Worm (Caenorhabditis elegans) whole organism, late embryonic: ENCODE results near the gene sgn-1.

Source experiments
- ceh-6 ChIP-seq: fragments of 200-800 bp; sonication (Bioruptor generic); optimal IDR thresholded peaks from 2 replicates; lab custom pipeline; 2018; ENCODE audit warnings: mild to moderate bottlenecking, missing genetic modification characterization, missing compliant biosample characterization
- fkh-6 ChIP-seq: sonication (generic microtip); optimal IDR thresholded peaks from 2 replicates; lab custom pipeline; 2016; ENCODE audit warnings: missing genetic modification characterization, missing compliant biosample characterization

ce11 chrII:8732339-8733100 lies 51.0 kb downstream of the sgn-1 start, which contains the start of gene rol-6:
- no peak for TF ChIP-seq ceh-6 (GFP tag; lab: Kevin White, UChicago)
- TF ChIP-seq fkh-6 (tag; lab: Kevin White, UChicago) = no peak
